Worm (Caenorhabditis elegans) whole organism, L4 larva: ENCODE results near the gene nlp-1.

Experiments used
- F10B5.3 ChIP-seq: sonication (generic microtip); optimal IDR thresholded peaks from 2 replicates; lab custom pipeline; 2016; ENCODE audit warnings: mild to moderate bottlenecking, missing genetic modification characterization, missing compliant biosample characterization
- T20F7.1 ChIP-seq: fragments of 200-800 bp; sonication (Bioruptor generic); optimal IDR thresholded peaks from 2 replicates; lab custom pipeline; 2018; ENCODE audit warnings: mild to moderate bottlenecking, missing genetic modification characterization, missing compliant biosample characterization
- Y48G9A.11 ChIP-seq: fragments of 200-800 bp; sonication (Bioruptor generic); IDR thresholded peaks from 2 replicates; pipeline ENCODE4 v1.3.6; 2022; ENCODE audit warnings: missing genetic modification reagents, missing genetic modification characterization, missing compliant biosample characterization
- Y75B8A.6 ChIP-seq: fragments of 200-800 bp; sonication (Bioruptor generic); IDR thresholded peaks from 2 replicates; pipeline ENCODE4 v1.3.6; 2022; ENCODE audit warnings: missing genetic modification reagents, missing genetic modification characterization, missing compliant biosample characterization
- aha-1 ChIP-seq: fragments of 150-350 bp; peaks from one replicate; lab custom pipeline; 2014; ENCODE audit warnings: missing biosample characterization, missing genetic modification characterization
- aly-2 ChIP-seq: sonication (generic microtip); optimal IDR thresholded peaks from 2 replicates; lab custom pipeline; 2018; ENCODE audit warnings: missing biosample characterization, missing genetic modification characterization
- ama-1 ChIP-seq: fragments of 150-350 bp; optimal IDR thresholded peaks from 2 replicates; lab custom pipeline; 2014; ENCODE audit warnings: inconsistent platforms, mixed read lengths
- attf-4 ChIP-seq: sonication (generic microtip); optimal IDR thresholded peaks from 3 replicates; lab custom pipeline; 2017; ENCODE audit warnings: missing biosample characterization, missing genetic modification characterization
- ceh-20 ChIP-seq: fragments of 200-800 bp; sonication (Bioruptor generic); IDR thresholded peaks from 2 replicates; pipeline ENCODE4 v1.3.6; 2022; ENCODE audit warnings: missing genetic modification reagents, missing genetic modification characterization, missing compliant biosample characterization
- ceh-32 ChIP-seq: sonication (generic microtip); optimal IDR thresholded peaks from 2 replicates; lab custom pipeline; 2016; ENCODE audit warnings: mild to moderate bottlenecking, missing genetic modification characterization, missing compliant biosample characterization; ENCODE audit not compliant: poor library complexity
- ceh-44 ChIP-seq: fragments of 200-800 bp; sonication (Bioruptor generic); IDR thresholded peaks from 2 replicates; pipeline ENCODE4 v1.3.6; 2022; ENCODE audit warnings: missing genetic modification reagents, missing genetic modification characterization, missing compliant biosample characterization
- daf-16 ChIP-seq, 3 experiments: sonication (generic microtip); optimal IDR thresholded peaks; 2 replicates each; lab custom pipeline; 2016 to 2017; ENCODE audit warnings: missing genetic modification characterization in 3 of 3, missing genetic modification reagents in 3 of 3, mild to moderate bottlenecking in 2 of 3, missing compliant biosample characterization in 2 of 3, missing biosample characterization in 1 of 3, moderate library complexity in 1 of 3
- dmd-6 ChIP-seq: fragments of 200-800 bp; sonication (Bioruptor generic); IDR thresholded peaks from 2 replicates; pipeline ENCODE4 v1.3.6; 2022; ENCODE audit warnings: missing genetic modification reagents, missing genetic modification characterization, missing compliant biosample characterization
- dpl-1 ChIP-seq: fragments of 150-350 bp; optimal IDR thresholded peaks from 2 replicates; lab custom pipeline; 2014; ENCODE audit warnings: missing biosample characterization, missing genetic modification reagents, missing genetic modification characterization
- duxl-1 ChIP-seq: sonication (generic microtip); optimal IDR thresholded peaks from 2 replicates; lab custom pipeline; 2016; ENCODE audit warnings: mild to moderate bottlenecking, missing genetic modification characterization, moderate library complexity, missing compliant biosample characterization; ENCODE audit not compliant: poor library complexity
- dve-1 ChIP-seq: sonication (generic microtip); optimal IDR thresholded peaks from 2 replicates; lab custom pipeline; 2017; ENCODE audit warnings: antibody characterized with exemption, mild to moderate bottlenecking, missing genetic modification characterization, missing compliant biosample characterization; ENCODE audit not compliant: insufficient read depth
- hif-1 ChIP-seq, 2 experiments: sonication (generic microtip); optimal IDR thresholded peaks; 2 replicates each; lab custom pipeline; 2016 to 2017; ENCODE audit warnings: missing compliant biosample characterization in 2 of 2, missing genetic modification characterization in 2 of 2, missing genetic modification reagents in 2 of 2, missing genotype in 2 of 2, mild to moderate bottlenecking in 1 of 2
- hlh-11 ChIP-seq: fragments of 200-800 bp; sonication (Bioruptor generic); optimal IDR thresholded peaks from 2 replicates; lab custom pipeline; 2018; ENCODE audit warnings: mild to moderate bottlenecking, missing genetic modification characterization, missing compliant biosample characterization
- hlh-30 ChIP-seq: sonication (generic microtip); optimal IDR thresholded peaks from 2 replicates; lab custom pipeline; 2017; ENCODE audit warnings: antibody characterized with exemption, mild to moderate bottlenecking, missing genetic modification characterization, missing compliant biosample characterization; ENCODE audit not compliant: insufficient read depth
- hmg-1.1 ChIP-seq: fragments of 200-800 bp; sonication (Bioruptor generic); IDR thresholded peaks from 2 replicates; pipeline ENCODE4 v1.3.6; 2022; ENCODE audit warnings: missing genetic modification reagents, missing genetic modification characterization, missing compliant biosample characterization
- lim-7 ChIP-seq: fragments of 200-800 bp; sonication (Bioruptor generic); IDR thresholded peaks from 2 replicates; pipeline ENCODE4 v1.3.6; 2022; ENCODE audit warnings: missing genetic modification characterization, missing compliant biosample characterization
- lin-13 ChIP-seq: fragments of 150-350 bp; optimal IDR thresholded peaks from 2 replicates; lab custom pipeline; 2014; ENCODE audit warnings: missing biosample characterization, missing genetic modification reagents, missing genetic modification characterization
- lin-38 ChIP-seq: fragments of 200-800 bp; sonication (Bioruptor generic); IDR thresholded peaks from 2 replicates; pipeline ENCODE4 v1.3.6; 2022; ENCODE audit warnings: missing genetic modification reagents, missing genetic modification characterization, missing compliant biosample characterization
- lir-3 ChIP-seq: sonication (generic microtip); optimal IDR thresholded peaks from 2 replicates; lab custom pipeline; 2016; ENCODE audit warnings: mild to moderate bottlenecking, missing genetic modification characterization, missing compliant biosample characterization
- lsy-2 ChIP-seq, 2 experiments: fragments of 150-350 bp in 1 of 2; sonication (generic microtip) in 1 of 2; optimal IDR thresholded peaks; 2 replicates each; lab custom pipeline; 2014 to 2017; ENCODE audit warnings: missing biosample characterization in 2 of 2, missing genetic modification characterization in 2 of 2
- madf-9 ChIP-seq: fragments of 200-800 bp; sonication (Bioruptor generic); conservative IDR thresholded peaks from 2 replicates; pipeline ENCODE4 v1.3.6; 2022; ENCODE audit warnings: missing genetic modification reagents, missing genetic modification characterization, missing compliant biosample characterization
- mdl-1 ChIP-seq, 2 experiments: fragments of 150-350 bp in 1 of 2; sonication (generic microtip) in 1 of 2; optimal IDR thresholded peaks; 2 replicates each; lab custom pipeline; 2014 to 2017; ENCODE audit warnings: missing biosample characterization in 2 of 2, missing genetic modification characterization in 2 of 2
- mep-1 ChIP-seq: fragments of 150-350 bp; sonication (generic microtip); optimal IDR thresholded peaks from 3 replicates; lab custom pipeline; 2014; ENCODE audit warnings: missing biosample characterization, missing genetic modification characterization
- mxl-2 ChIP-seq: fragments of 200-800 bp; sonication (Bioruptor generic); conservative IDR thresholded peaks from 2 replicates; pipeline ENCODE4 v1.3.6; 2022; ENCODE audit warnings: missing genetic modification reagents, missing genetic modification characterization, missing compliant biosample characterization
- nhr-11 ChIP-seq: fragments of 150-350 bp; optimal IDR thresholded peaks from 2 replicates; lab custom pipeline; 2014; ENCODE audit warnings: missing biosample characterization, missing genetic modification characterization
- nhr-237 ChIP-seq: sonication (generic microtip); optimal IDR thresholded peaks from 2 replicates; lab custom pipeline; 2017; ENCODE audit warnings: missing biosample characterization, missing genetic modification characterization
- nhr-25 ChIP-seq: sonication (generic microtip); optimal IDR thresholded peaks from 2 replicates; lab custom pipeline; 2017; ENCODE audit warnings: missing genetic modification characterization, mild to moderate bottlenecking, missing compliant biosample characterization, antibody characterized with exemption, moderate library complexity, borderline replicate concordance; ENCODE audit not compliant: insufficient read depth
- nhr-28 ChIP-seq: fragments of 150-350 bp; optimal IDR thresholded peaks from 2 replicates; lab custom pipeline; 2014; ENCODE audit warnings: missing biosample characterization, missing genetic modification characterization
- nhr-76 ChIP-seq: fragments of 150-350 bp; optimal IDR thresholded peaks from 2 replicates; lab custom pipeline; 2014; ENCODE audit warnings: missing biosample characterization, missing genetic modification characterization
- rbr-2 ChIP-seq: sonication (generic microtip); optimal IDR thresholded peaks from 2 replicates; lab custom pipeline; 2016; ENCODE audit warnings: missing genotype, missing genetic modification characterization, missing compliant biosample characterization
- saeg-2 ChIP-seq: fragments of 200-800 bp; sonication (Bioruptor generic); IDR thresholded peaks from 2 replicates; pipeline ENCODE4 v1.3.6; 2022; ENCODE audit warnings: missing genetic modification reagents, missing genetic modification characterization, missing compliant biosample characterization
- snpc-1.2 ChIP-seq: fragments of 200-800 bp; sonication (Bioruptor generic); IDR thresholded peaks from 2 replicates; pipeline ENCODE4 v1.3.6; 2022; ENCODE audit warnings: missing genetic modification reagents, missing genetic modification characterization, missing compliant biosample characterization
- unc-130 ChIP-seq: sonication (generic microtip); optimal IDR thresholded peaks from 2 replicates; lab custom pipeline; 2016; ENCODE audit warnings: missing genetic modification reagents, missing genetic modification characterization, missing compliant biosample characterization
- zag-1 ChIP-seq: fragments of 150-350 bp; optimal IDR thresholded peaks from 2 replicates; lab custom pipeline; 2014; ENCODE audit warnings: missing biosample characterization, missing genetic modification characterization
- zfp-2 ChIP-seq: sonication (generic microtip); optimal IDR thresholded peaks from 2 replicates; lab custom pipeline; 2016; ENCODE audit warnings: mild to moderate bottlenecking, missing genetic modification characterization, missing compliant biosample characterization
- ztf-7 ChIP-seq: fragments of 150-350 bp; optimal IDR thresholded peaks from 2 replicates; lab custom pipeline; 2014; ENCODE audit warnings: missing biosample characterization, missing genetic modification characterization

Gene nlp-1

ce11 chrX:3694172-3694571 lies 33.2 kb upstream of the nlp-1 start (continued):
- TF ChIP-seq nhr-25 (tag; lab: Kevin White, UChicago) (no peak), dpl-1 (no peak), ceh-20 (0 out of 2 replicates have a peak, but pooled peaks have one; percentile 33), ceh-44 (no peak), rbr-2 (tag; lab: Kevin White, UChicago) (peak; percentile 79), lir-3 (tag; lab: Kevin White, UChicago) (no peak), ztf-7 (tag; lab: Kevin White, UChicago) (no peak), snpc-1.2 (GFP tag; lab: Robert Waterston, UW) (no peak), lsy-2 (tag; optimal IDR thresholded peaks at IDR 0.05; lab: Kevin White, UChicago) (peak; percentile 49 to 58), daf-16 (GFP tag; optimal IDR thresholded peaks at IDR 0.05; lab: Kevin White, UChicago) (peak in 1 of 2 experiments; percentile 69), daf-16 (tag; optimal IDR thresholded peaks at IDR 0.05; lab: Kevin White, UChicago) (no peak)
- TF ChIP-seq, all 104 proteins: peak for 28

ce11 chrX:3695826-3696225 lies 31.5 kb upstream of the nlp-1 start:
- TF ChIP-seq nhr-28 (tag; lab: Kevin White, UChicago) (peak; percentile 11), hlh-11 (tag; lab: Kevin White, UChicago) (peak; percentile 24), hlh-30 (tag; lab: Kevin White, UChicago) (peak; percentile 56), dmd-6 (GFP tag; lab: Robert Waterston, UW) (peak; percentile 15; the same call in 1 of the 2 replicates), rbr-2 (tag; lab: Kevin White, UChicago) (no peak), F10B5.3 (tag; lab: Kevin White, UChicago) (no peak), dve-1 (tag; lab: Kevin White, UChicago) (peak; percentile 6), nhr-25 (tag; lab: Kevin White, UChicago) (no peak)

ce11 chrX:3696603-3697002 lies 30.8 kb upstream of the nlp-1 start, which contains the start of gene C01C4.3:
Gene C01C4.3, plus strand, starts transcription at chrX:3696903.
- TF ChIP-seq aha-1 (tag; lab: Kevin White, UChicago) (peak; percentile 18), duxl-1 (tag; lab: Kevin White, UChicago) (no peak)

- TF ChIP-seq hlh-30 (tag; lab: Kevin White, UChicago) (peak; percentile 66), nhr-76 (tag; lab: Kevin White, UChicago) (no peak), aly-2 (tag; lab: Kevin White, UChicago) (no peak), hif-1 (tag; optimal IDR thresholded peaks at IDR 0.05; lab: Kevin White, UChicago) (peak in 1 of 2 experiments; percentile 62), ceh-32 (tag; lab: Kevin White, UChicago) (peak; percentile 58), Y48G9A.11 (peak; percentile 64; the same call in 1 of the 2 replicates), hmg-1.1 (GFP tag; lab: Robert Waterston, UW) (peak; percentile 96), hlh-11 (tag; lab: Kevin White, UChicago) (peak; percentile 62), dpl-1 (no peak), duxl-1 (tag; lab: Kevin White, UChicago) (peak; percentile 81), unc-130 (GFP tag; lab: Kevin White, UChicago) (peak; percentile 71), nhr-11 (tag; lab: Kevin White, UChicago) (peak; percentile 19), lim-7 (GFP tag; lab: Robert Waterston, UW) (peak; percentile 97), mep-1 (peak; percentile 79), lin-13 (no peak), Y75B8A.6 (GFP tag; lab: Robert Waterston, UW) (peak; percentile 95; the same call in 1 of the 2 replicates), saeg-2 (GFP tag; lab: Robert Waterston, UW) (peak; percentile 79; the same call in 1 of the 2 replicates), zag-1 (no peak), lin-38 (peak; percentile 81), mxl-2 (GFP tag; lab: Robert Waterston, UW) (peak; percentile 52; the same call in 1 of the 2 replicates), zfp-2 (tag; lab: Kevin White, UChicago) (peak; percentile 20), madf-9 (GFP tag; lab: Robert Waterston, UW) (peak; percentile 85), lir-3 (tag; lab: Kevin White, UChicago) (peak; percentile 43), T20F7.1 (GFP tag; lab: Kevin White, UChicago) (no peak), nhr-237 (tag; lab: Kevin White, UChicago) (no peak), dve-1 (tag; lab: Kevin White, UChicago) (peak; percentile 65), ama-1 (lab: Kevin White, UChicago) (no peak), F10B5.3 (tag; lab: Kevin White, UChicago) (peak; percentile 46), attf-4 (tag; lab: Kevin White, UChicago) (no peak), daf-16 (GFP tag; optimal IDR thresholded peaks at IDR 0.05; lab: Kevin White, UChicago) (peak; percentile 45 to 87), daf-16 (tag; optimal IDR thresholded peaks at IDR 0.05; lab: Kevin White, UChicago) (peak; percentile 58), mdl-1 (tag; optimal IDR thresholded peaks at IDR 0.05; lab: Kevin White, UChicago) (peak in 1 of 2 experiments; percentile 20)
Observed at ce11 chrX:3697623-3698022, 29.8 kb upstream of the nlp-1 start.
